Fruit fly (Drosophila melanogaster) whole organism, pupa: ENCODE data around the gene CG12012.

Experiments used
- CG10348 ChIP-seq: fragments of 200-800 bp; sonication (Bioruptor generic); IDR thresholded peaks from 2 replicates; pipeline ENCODE4 v1.3.6; 2022; ENCODE audit warnings: missing biosample characterization, missing genetic modification characterization
- CG12605 ChIP-seq: fragments of 200-800 bp; sonication (Bioruptor generic); IDR thresholded peaks from 2 replicates; pipeline ENCODE4 v1.3.6; 2022; ENCODE audit warnings: missing biosample characterization, missing genetic modification characterization
- CG13204 ChIP-seq: fragments of 200-800 bp; sonication (Bioruptor generic); optimal IDR thresholded peaks from 2 replicates; lab custom pipeline; 2018; ENCODE audit warnings: missing biosample characterization, mild to moderate bottlenecking, missing genetic modification characterization, moderate library complexity
- CG14655 ChIP-seq: fragments of 200-800 bp; sonication (Bioruptor generic); optimal IDR thresholded peaks from 3 replicates; lab custom pipeline; 2017; ENCODE audit warnings: mild to moderate bottlenecking, missing biosample characterization, missing genetic modification reagents, missing genetic modification characterization
- CG15710 ChIP-seq: fragments of 200-800 bp; sonication (Bioruptor generic); optimal IDR thresholded peaks from 2 replicates; lab custom pipeline; 2018; ENCODE audit warnings: missing biosample characterization, mild to moderate bottlenecking, missing genetic modification characterization, moderate library complexity
- CG17806 ChIP-seq: fragments of 200-800 bp; sonication (Bioruptor generic); optimal IDR thresholded peaks from 2 replicates; lab custom pipeline; 2018; ENCODE audit warnings: missing biosample characterization, mild to moderate bottlenecking, missing genetic modification characterization, moderate library complexity
- CG32121 ChIP-seq: fragments of 200-800 bp; sonication (Bioruptor generic); IDR thresholded peaks from 2 replicates; pipeline ENCODE4 v1.3.6; 2022; ENCODE audit warnings: missing biosample characterization, missing genetic modification characterization
- CG34367 ChIP-seq: fragments of 200-800 bp; sonication (Bioruptor generic); optimal IDR thresholded peaks from 2 replicates; lab custom pipeline; 2018; ENCODE audit warnings: missing biosample characterization, mild to moderate bottlenecking, missing genetic modification characterization
- CG4496 ChIP-seq: fragments of 200-800 bp; sonication (Bioruptor generic); IDR thresholded peaks from 3 replicates; pipeline ENCODE4 v1.3.6; 2022; ENCODE audit warnings: missing biosample characterization, missing genetic modification characterization
- CG8159 ChIP-seq: fragments of 200-800 bp; sonication (Bioruptor generic); optimal IDR thresholded peaks from 3 replicates; lab custom pipeline; 2018; ENCODE audit warnings: missing biosample characterization, mild to moderate bottlenecking, missing genetic modification characterization, moderate library complexity
- CG8301 ChIP-seq: fragments of 200-800 bp; sonication (Bioruptor generic); optimal IDR thresholded peaks from 2 replicates; lab custom pipeline; 2018; ENCODE audit warnings: missing biosample characterization, mild to moderate bottlenecking, missing genetic modification characterization
- CG9948 ChIP-seq: fragments of 200-800 bp; sonication (Bioruptor generic); optimal IDR thresholded peaks from 2 replicates; lab custom pipeline; 2018; ENCODE audit warnings: missing biosample characterization, mild to moderate bottlenecking, missing genetic modification characterization, moderate library complexity
- D1 ChIP-seq: fragments of 200-800 bp; sonication (Bioruptor generic); optimal IDR thresholded peaks from 2 replicates; lab custom pipeline; 2018; ENCODE audit warnings: missing biosample characterization, mild to moderate bottlenecking, missing genetic modification characterization, moderate library complexity
- EcR ChIP-seq: fragments of 200-800 bp; sonication (Bioruptor generic); optimal IDR thresholded peaks from 3 replicates; lab custom pipeline; 2019; ENCODE audit warnings: missing biosample characterization, missing genetic modification characterization, mild to moderate bottlenecking, moderate library complexity, missing genetic modification reagents
- Ets98B ChIP-seq: fragments of 200-800 bp; sonication (Bioruptor generic); IDR thresholded peaks from 2 replicates; pipeline ENCODE4 v1.3.6; 2022; ENCODE audit warnings: missing biosample characterization, missing genetic modification characterization
- Pif1A ChIP-seq: fragments of 200-800 bp; sonication (Bioruptor generic); optimal IDR thresholded peaks from 3 replicates; lab custom pipeline; 2016; ENCODE audit warnings: missing biosample characterization, missing genetic modification characterization
- Pif1B ChIP-seq: fragments of 200-800 bp; sonication (Bioruptor generic); optimal IDR thresholded peaks from 3 replicates; lab custom pipeline; 2016; ENCODE audit warnings: missing biosample characterization, missing genetic modification characterization
- Snoo ChIP-seq: fragments of 200-800 bp; sonication (Bioruptor generic); optimal IDR thresholded peaks from 3 replicates; lab custom pipeline; 2017; ENCODE audit warnings: missing biosample characterization, mild to moderate bottlenecking, missing genetic modification characterization, inconsistent platforms
- fd96Ca ChIP-seq: fragments of 200-800 bp; sonication (Bioruptor generic); IDR thresholded peaks from 3 replicates; pipeline ENCODE4 v1.3.6; 2022; ENCODE audit warnings: missing biosample characterization, missing genetic modification characterization
- gl ChIP-seq: fragments of 200-800 bp; sonication (Bioruptor generic); optimal IDR thresholded peaks from 2 replicates; lab custom pipeline; 2018; ENCODE audit warnings: missing biosample characterization, mild to moderate bottlenecking, missing genetic modification characterization
- rn ChIP-seq: fragments of 200-800 bp; sonication (Bioruptor generic); IDR thresholded peaks from 2 replicates; pipeline ENCODE4 v1.3.6; 2022; ENCODE audit warnings: missing biosample characterization, missing genetic modification characterization

CG12012 gene

dm6 chr3L:3414796-3415568 lies 38.4 kb downstream of the CG12012 start:
- TF ChIP-seq CG8159 (tag; lab: Kevin White, UChicago) (no peak), Pif1A (GFP tag; lab: Kevin White, UChicago) (no peak)

- TF ChIP-seq CG14655 (GFP tag; lab: Kevin White, UChicago) (no peak), Pif1A (GFP tag; lab: Kevin White, UChicago) (no peak), Pif1B (no peak), CG15710 (tag; lab: Kevin White, UChicago) (no peak), rn (GFP tag; lab: Robert Waterston, UW) (no peak)
Measured at dm6 chr3L:3415633-3416198, 39.2 kb downstream of the CG12012 start.

dm6 chr3L:3417120-3417519 lies 40.6 kb downstream of the CG12012 start:
- peak; percentile 14 for TF ChIP-seq CG14655 (GFP tag; lab: Kevin White, UChicago)
- TF ChIP-seq fd96Ca, result no peak; the same call in 2 of the 3 replicates
- TF ChIP-seq CG32121 (GFP tag; lab: Robert Waterston, UW), result peak; percentile 42; the same call in 1 of the 2 replicates
- no peak for TF ChIP-seq rn (GFP tag; lab: Robert Waterston, UW)
- peak; percentile 41; the same call in 1 of the 2 replicates for TF ChIP-seq Ets98B (GFP tag; lab: Robert Waterston, UW)
- TF ChIP-seq EcR, result peak; percentile 28
- no peak for TF ChIP-seq CG9948 (tag; lab: Kevin White, UChicago)
- peak; percentile 25; the same call in 1 of the 3 replicates for TF ChIP-seq CG4496 (GFP tag; lab: Robert Waterston, UW)
- TF ChIP-seq, all 21 proteins: peak for 5

- TF ChIP-seq EcR, result no peak
- no peak for TF ChIP-seq CG8301 (tag; lab: Kevin White, UChicago)
- TF ChIP-seq CG10348, result no peak
- no peak for TF ChIP-seq CG13204
- no peak for TF ChIP-seq Snoo (tag; lab: Kevin White, UChicago)
- TF ChIP-seq CG14655 (GFP tag; lab: Kevin White, UChicago), result no peak
- TF ChIP-seq rn (GFP tag; lab: Robert Waterston, UW), result no peak
- TF ChIP-seq CG9948 (tag; lab: Kevin White, UChicago), result no peak
- TF ChIP-seq CG12605 (GFP tag; lab: Robert Waterston, UW), result peak; percentile 42; the same call in 1 of the 2 replicates
- TF ChIP-seq CG8159 (tag; lab: Kevin White, UChicago), result peak; percentile 5
- TF ChIP-seq CG4496 (GFP tag; lab: Robert Waterston, UW), result peak; percentile 54; the same call in 1 of the 3 replicates
- TF ChIP-seq CG32121 (GFP tag; lab: Robert Waterston, UW), result 0 out of 2 replicates have a peak, but pooled peaks have one; percentile 22
- no peak for TF ChIP-seq CG34367
- TF ChIP-seq Ets98B (GFP tag; lab: Robert Waterston, UW), result peak; percentile 14; the same call in 1 of the 2 replicates
- TF ChIP-seq fd96Ca, result no peak
- no peak for TF ChIP-seq gl
- no peak for TF ChIP-seq Pif1B
- TF ChIP-seq CG17806, result no peak
- TF ChIP-seq D1, result peak; percentile 15
- TF ChIP-seq CG15710 (tag; lab: Kevin White, UChicago), result no peak
- no peak for TF ChIP-seq Pif1A (GFP tag; lab: Kevin White, UChicago)
Measured at dm6 chr3L:3417759-3418158, 41.2 kb downstream of the CG12012 start.

dm6 chr3L:3418207-3419086 lies 41.9 kb downstream of the CG12012 start:
- TF ChIP-seq CG8301 (tag; lab: Kevin White, UChicago) (peak; percentile 98), Snoo (tag; lab: Kevin White, UChicago) (peak; percentile 47), EcR (peak; percentile 71), CG13204 (peak; percentile 78), CG17806 (peak; percentile 84), CG14655 (GFP tag; lab: Kevin White, UChicago) (peak; percentile 98), CG12605 (GFP tag; lab: Robert Waterston, UW) (peak; percentile 97), fd96Ca (peak; percentile 98), CG4496 (GFP tag; lab: Robert Waterston, UW) (peak; percentile 99), CG9948 (tag; lab: Kevin White, UChicago) (peak; percentile 84), CG8159 (tag; lab: Kevin White, UChicago) (peak; percentile 66), Pif1B (peak; percentile 85), gl (no peak), CG15710 (tag; lab: Kevin White, UChicago) (peak; percentile 71), CG10348 (peak; percentile 89), Ets98B (GFP tag; lab: Robert Waterston, UW) (peak; percentile 99), Pif1A (GFP tag; lab: Kevin White, UChicago) (peak; percentile 94), rn (GFP tag; lab: Robert Waterston, UW) (peak; percentile 95), D1 (no peak), CG32121 (GFP tag; lab: Robert Waterston, UW) (peak; percentile 99), CG34367 (peak; percentile 68)
